Worm (Caenorhabditis elegans): Measurements from ENCODE around the gene C03H5.3.

ce11 chrII:367455-367854, 18.4 kb upstream of the C03H5.3 start, which contains the start of gene ptr-3:
- TF ChIP-seq nhr-237 (tag; optimal IDR thresholded peaks at IDR 0.05), result no peak
- TF ChIP-seq lir-3 (tag; optimal IDR thresholded peaks at IDR 0.05), result no peak
- no peak for TF ChIP-seq ces-1 (GFP tag; optimal IDR thresholded peaks at IDR 0.05)
- no peak for TF ChIP-seq pqm-1 (tag; optimal IDR thresholded peaks at IDR 0.05)
- TF ChIP-seq unc-62 (GFP tag; optimal IDR thresholded peaks at IDR 0.05 in 1 of 2), result no peak
- no peak for TF ChIP-seq unc-62 (tag; optimal IDR thresholded peaks at IDR 0.05)
